Worm (Caenorhabditis elegans): ENCODE results near the gene C16C8.5.

DNA sequence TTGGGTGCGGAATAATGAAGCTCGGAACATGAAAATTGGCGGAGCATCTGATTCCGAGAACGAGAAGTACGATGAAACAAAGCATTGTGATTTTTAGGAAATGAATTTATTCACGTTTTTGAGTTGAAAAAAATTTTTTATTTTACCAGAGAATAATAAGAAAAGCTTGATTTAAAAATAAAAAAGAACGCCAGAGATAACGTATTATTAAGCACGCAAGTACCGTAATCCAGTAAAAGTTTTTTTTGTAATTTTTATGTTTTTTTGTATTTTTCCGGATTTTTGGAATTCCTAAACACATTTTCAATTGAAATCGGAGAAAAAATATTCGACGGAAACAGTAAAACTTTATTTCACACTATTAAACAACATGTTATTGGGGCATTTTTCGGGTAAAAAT lies 2.0 kb downstream of the C16C8.5 start, which contains the start of gene C16C8.22:
- TF ChIP-seq rnt-1 (tag; optimal IDR thresholded peaks at IDR 0.05): no peak
- TF ChIP-seq sox-2 (GFP tag; IDR thresholded peaks at IDR 0.05): no peak
- no peak for TF ChIP-seq pqm-1 (tag; optimal IDR thresholded peaks at IDR 0.05)
- no peak for TF ChIP-seq nfya-1 (tag; optimal IDR thresholded peaks at IDR 0.05)
- no peak for TF ChIP-seq unc-86 (tag; optimal IDR thresholded peaks at IDR 0.05)
- no peak for TF ChIP-seq zip-5 (tag; optimal IDR thresholded peaks at IDR 0.05)
- TF ChIP-seq hlh-30 (tag; optimal IDR thresholded peaks at IDR 0.05; ENCODE audit: insufficient read depth): no peak
- TF ChIP-seq ama-1 (optimal IDR thresholded peaks at IDR 0.05): no peak
